Fruit fly (Drosophila melanogaster) whole organism, embryonic: ENCODE data around the gene MCTS1.

Source experiments
- Aef1 ChIP-seq: fragments of 200-800 bp; sonication (Bioruptor generic); IDR thresholded peaks from 3 replicates; pipeline ENCODE4 v1.3.6; 2022; ENCODE audit warnings: missing biosample characterization, missing genetic modification characterization
- CG10209 ChIP-seq: fragments of 200-800 bp; sonication (Bioruptor generic); optimal IDR thresholded peaks from 3 replicates; lab custom pipeline; 2017; ENCODE audit warnings: missing biosample characterization, mild to moderate bottlenecking, missing genetic modification characterization, missing genetic modification reagents
- CG10366 ChIP-seq: fragments of 200-800 bp; sonication (Bioruptor generic); IDR thresholded peaks from 2 replicates; pipeline ENCODE4 v1.3.6; 2022; ENCODE audit warnings: missing biosample characterization, missing genetic modification characterization
- CG12155 ChIP-seq: fragments of 200-800 bp; sonication (Bioruptor generic); optimal IDR thresholded peaks from 3 replicates; lab custom pipeline; 2016; ENCODE audit warnings: missing biosample characterization, missing genetic modification characterization
- CG12942 ChIP-seq: fragments of 200-800 bp; sonication (Bioruptor generic); optimal IDR thresholded peaks from 3 replicates; lab custom pipeline; 2016; ENCODE audit warnings: missing biosample characterization, missing genetic modification characterization
- CG14050 ChIP-seq: fragments of 200-800 bp; sonication (Bioruptor generic); IDR thresholded peaks from 3 replicates; pipeline ENCODE4 v1.3.6; 2022; ENCODE audit warnings: missing biosample characterization, missing genetic modification characterization
- CG14441 ChIP-seq: fragments of 200-800 bp; sonication (Bioruptor generic); IDR thresholded peaks from 2 replicates; pipeline ENCODE4 v1.3.6; 2022; ENCODE audit warnings: missing biosample characterization, missing genetic modification characterization
- CG1529 ChIP-seq: fragments of 200-800 bp; sonication (Bioruptor generic); optimal IDR thresholded peaks from 3 replicates; lab custom pipeline; 2018; ENCODE audit warnings: missing biosample characterization, missing genetic modification characterization
- CG1602 ChIP-seq: fragments of 200-800 bp; sonication (Bioruptor generic); optimal IDR thresholded peaks from 3 replicates; lab custom pipeline; 2016; ENCODE audit warnings: missing biosample characterization, missing genetic modification characterization
- CG17802 ChIP-seq: fragments of 200-800 bp; sonication (Bioruptor generic); optimal IDR thresholded peaks from 2 replicates; lab custom pipeline; 2018; ENCODE audit warnings: missing biosample characterization, mild to moderate bottlenecking, missing genetic modification characterization, moderate library complexity
- CG17829 ChIP-seq: fragments of 200-800 bp; optimal IDR thresholded peaks from 2 replicates; lab custom pipeline; 2019; ENCODE audit warnings: missing biosample characterization, mild to moderate bottlenecking, missing genetic modification characterization, moderate library complexity
- CG2116 ChIP-seq: fragments of 200-800 bp; sonication (Bioruptor generic); optimal IDR thresholded peaks from 3 replicates; lab custom pipeline; 2018; ENCODE audit warnings: missing biosample characterization, mild to moderate bottlenecking, missing genetic modification characterization
- CG2120 ChIP-seq: fragments of 200-800 bp; sonication (Bioruptor generic); optimal IDR thresholded peaks from 3 replicates; lab custom pipeline; 2016; ENCODE audit warnings: missing biosample characterization, missing genetic modification characterization
- CG2712 ChIP-seq: fragments of 200-800 bp; optimal IDR thresholded peaks from 3 replicates; lab custom pipeline; 2019; ENCODE audit warnings: missing biosample characterization, mild to moderate bottlenecking, missing genetic modification characterization, moderate library complexity
- CG31224 ChIP-seq: fragments of 200-800 bp; sonication (Bioruptor generic); IDR thresholded peaks from 2 replicates; pipeline ENCODE4 v1.3.6; 2022; ENCODE audit warnings: missing biosample characterization, missing genetic modification characterization
- CG32772 ChIP-seq: fragments of 200-800 bp; sonication (Bioruptor generic); IDR thresholded peaks from 2 replicates; pipeline ENCODE4 v1.3.6; 2022; ENCODE audit warnings: missing biosample characterization, missing genetic modification characterization
- CG4282 ChIP-seq: fragments of 200-800 bp; sonication (Bioruptor generic); optimal IDR thresholded peaks from 2 replicates; lab custom pipeline; 2016; ENCODE audit warnings: missing biosample characterization, missing genetic modification characterization
- CG4404 ChIP-seq: fragments of 200-800 bp; sonication (Bioruptor generic); IDR thresholded peaks from 2 replicates; pipeline ENCODE4 v1.3.6; 2022; ENCODE audit warnings: missing biosample characterization, missing genetic modification characterization
- CG4730 ChIP-seq: fragments of 200-800 bp; sonication (Bioruptor generic); IDR thresholded peaks from 2 replicates; pipeline ENCODE4 v1.3.6; 2022; ENCODE audit warnings: missing biosample characterization, missing genetic modification characterization
- CG5180 ChIP-seq: fragments of 200-800 bp; sonication (Bioruptor generic); optimal IDR thresholded peaks from 3 replicates; lab custom pipeline; 2017; ENCODE audit warnings: missing biosample characterization, missing genetic modification characterization, mild to moderate bottlenecking, moderate library complexity, missing genetic modification reagents
- CG5953 ChIP-seq: fragments of 200-800 bp; sonication (Bioruptor generic); IDR thresholded peaks from 2 replicates; pipeline ENCODE4 v1.3.6; 2022; ENCODE audit warnings: missing biosample characterization, missing genetic modification characterization
- CG6854 ChIP-seq: fragments of 200-800 bp; sonication (Bioruptor generic); optimal IDR thresholded peaks from 3 replicates; lab custom pipeline; 2017; ENCODE audit warnings: missing biosample characterization, mild to moderate bottlenecking, missing genetic modification characterization
- CG7786 ChIP-seq: fragments of 200-800 bp; sonication (Bioruptor generic); optimal IDR thresholded peaks from 2 replicates; lab custom pipeline; 2016; ENCODE audit warnings: missing biosample characterization, missing genetic modification characterization
- D19B ChIP-seq: fragments of 200-800 bp; sonication (Bioruptor generic); optimal IDR thresholded peaks from 2 replicates; lab custom pipeline; 2017; ENCODE audit warnings: missing biosample characterization, mild to moderate bottlenecking, missing genetic modification characterization
- Dref ChIP-seq: fragments of 200-800 bp; sonication (Bioruptor generic); IDR thresholded peaks from 2 replicates; pipeline ENCODE4 v1.3.6; 2022; ENCODE audit warnings: missing biosample characterization, missing genetic modification characterization
- HLH3B ChIP-seq: fragments of 200-800 bp; sonication (Bioruptor generic); IDR thresholded peaks from 2 replicates; pipeline ENCODE4 v1.3.6; 2022; ENCODE audit warnings: missing biosample characterization, missing genetic modification characterization
- HmgD ChIP-seq: fragments of 200-800 bp; sonication (Bioruptor generic); optimal IDR thresholded peaks from 3 replicates; lab custom pipeline; 2016; ENCODE audit warnings: missing biosample characterization, missing genetic modification characterization
- MBD-R2 ChIP-seq: fragments of 200-800 bp; sonication (Bioruptor generic); IDR thresholded peaks from 2 replicates; pipeline ENCODE4 v1.3.6; 2022; ENCODE audit warnings: missing biosample characterization, missing genetic modification characterization
- Nf-YA ChIP-seq: fragments of 200-800 bp; sonication (Bioruptor generic); IDR thresholded peaks from 2 replicates; pipeline ENCODE4 v1.3.6; 2022; ENCODE audit warnings: missing biosample characterization, missing genetic modification characterization
- Taf1 ChIP-seq: fragments of 200-800 bp; sonication (Bioruptor generic); IDR thresholded peaks from 2 replicates; pipeline ENCODE4 v1.3.6; 2022; ENCODE audit warnings: missing biosample characterization, missing genetic modification characterization
- btn ChIP-seq: fragments of 200-800 bp; sonication (Bioruptor generic); optimal IDR thresholded peaks from 2 replicates; lab custom pipeline; 2016; ENCODE audit warnings: missing biosample characterization, missing genetic modification characterization
- cas ChIP-seq: fragments of 200-800 bp; sonication (Bioruptor generic); IDR thresholded peaks from 2 replicates; pipeline ENCODE4 v1.3.6; 2022; ENCODE audit warnings: missing biosample characterization, missing genetic modification characterization
- cato ChIP-seq: fragments of 200-800 bp; sonication (Bioruptor generic); optimal IDR thresholded peaks from 2 replicates; lab custom pipeline; 2016; ENCODE audit warnings: missing biosample characterization, missing genetic modification characterization, borderline replicate concordance
- fd64A ChIP-seq: fragments of 200-800 bp; sonication (Bioruptor generic); optimal IDR thresholded peaks from 3 replicates; lab custom pipeline; 2018; ENCODE audit warnings: missing biosample characterization, mild to moderate bottlenecking, missing genetic modification characterization
- fd96Cb ChIP-seq: fragments of 200-800 bp; sonication (Bioruptor generic); optimal IDR thresholded peaks from 2 replicates; lab custom pipeline; 2018; ENCODE audit warnings: missing biosample characterization, mild to moderate bottlenecking, missing genetic modification characterization, moderate library complexity
- gem ChIP-seq: fragments of 200-800 bp; sonication (Bioruptor generic); optimal IDR thresholded peaks from 2 replicates; lab custom pipeline; 2019; ENCODE audit warnings: missing biosample characterization, mild to moderate bottlenecking, missing genetic modification characterization, moderate library complexity
- gro ChIP-seq: fragments of 200-800 bp; sonication (Bioruptor generic); optimal IDR thresholded peaks from 2 replicates; lab custom pipeline; 2016; ENCODE audit warnings: missing biosample characterization, missing genetic modification characterization
- hbn ChIP-seq: fragments of 200-800 bp; sonication (Bioruptor generic); IDR thresholded peaks from 2 replicates; pipeline ENCODE4 v1.3.6; 2022; ENCODE audit warnings: missing biosample characterization, missing genetic modification characterization; ENCODE audit not compliant: partially characterized antibody
- klu ChIP-seq: fragments of 200-800 bp; sonication (Bioruptor generic); IDR thresholded peaks from 2 replicates; pipeline ENCODE4 v1.3.6; 2022; ENCODE audit warnings: missing biosample characterization, missing genetic modification characterization
- lbe ChIP-seq: fragments of 200-800 bp; sonication (Bioruptor generic); optimal IDR thresholded peaks from 2 replicates; lab custom pipeline; 2016; ENCODE audit warnings: missing biosample characterization, mild to moderate bottlenecking, missing genetic modification characterization
- lmd ChIP-seq: fragments of 200-800 bp; sonication (Bioruptor generic); IDR thresholded peaks from 2 replicates; pipeline ENCODE4 v1.3.6; 2022; ENCODE audit warnings: missing biosample characterization, missing genetic modification characterization
- luna ChIP-seq: fragments of 200-800 bp; sonication (Bioruptor generic); optimal IDR thresholded peaks from 2 replicates; lab custom pipeline; 2016; ENCODE audit warnings: missing biosample characterization, missing genetic modification characterization
- nerfin-1 ChIP-seq: fragments of 200-800 bp; sonication (Bioruptor generic); optimal IDR thresholded peaks from 3 replicates; lab custom pipeline; 2019; ENCODE audit warnings: missing biosample characterization, mild to moderate bottlenecking, missing genetic modification characterization, moderate library complexity
- pan ChIP-seq, 4 experiments: fragments of >200 bp in 3 of 4; fragments of 200-800 bp in 1 of 4; sonication (Bioruptor generic) in 1 of 4; optimal IDR thresholded peaks in 3 of 4; IDR thresholded peaks in 1 of 4; 2 replicates each; pipeline versions ENCODE4 v1.3.6 to Lab custom; 2017 to 2022; ENCODE audit warnings: missing biosample characterization in 2 of 4, missing genetic modification characterization in 2 of 4, mixed read lengths in 1 of 4
- sd ChIP-seq: fragments of 200-800 bp; sonication (Bioruptor generic); optimal IDR thresholded peaks from 3 replicates; lab custom pipeline; 2018; ENCODE audit warnings: missing biosample characterization, mild to moderate bottlenecking, missing genetic modification characterization, moderate library complexity
- shn ChIP-seq: fragments of 200-800 bp; sonication (Bioruptor generic); optimal IDR thresholded peaks from 3 replicates; lab custom pipeline; 2016; ENCODE audit warnings: missing biosample characterization, missing genetic modification characterization
- sqz ChIP-seq: fragments of 200-800 bp; sonication (Bioruptor generic); optimal IDR thresholded peaks from 3 replicates; lab custom pipeline; 2018; ENCODE audit warnings: missing biosample characterization, mild to moderate bottlenecking, missing genetic modification characterization
- tin ChIP-seq: fragments of 200-800 bp; sonication (Bioruptor generic); optimal IDR thresholded peaks from 3 replicates; lab custom pipeline; 2016; ENCODE audit warnings: missing biosample characterization, missing genetic modification characterization
- trem ChIP-seq: fragments of 200-800 bp; optimal IDR thresholded peaks from 3 replicates; lab custom pipeline; 2019; ENCODE audit warnings: missing biosample characterization, mild to moderate bottlenecking, missing genetic modification characterization, moderate library complexity
- wek ChIP-seq: fragments of 200-800 bp; sonication (Bioruptor generic); optimal IDR thresholded peaks from 3 replicates; lab custom pipeline; 2018; ENCODE audit warnings: missing biosample characterization, mild to moderate bottlenecking, missing genetic modification characterization, moderate library complexity
- zfh1 ChIP-seq: fragments of 200-800 bp; sonication (Bioruptor generic); IDR thresholded peaks from 3 replicates; pipeline ENCODE4 v1.3.6; 2022; ENCODE audit warnings: missing biosample characterization, missing genetic modification characterization

MCTS1 gene

dm6 chrX:6031692-6032091 is 6.0 kb upstream of the MCTS1 start (continued):
- TF ChIP-seq HLH3B (GFP tag; lab: Robert Waterston, UW) (peak; percentile 85), CG10209 (GFP tag; lab: Kevin White, UChicago) (peak; percentile 74), CG2116 (peak; percentile 11), sd (tag; lab: Kevin White, UChicago) (peak; percentile 19), fd96Cb (tag; lab: Kevin White, UChicago) (peak; percentile 75), CG4730 (GFP tag; lab: Robert Waterston, UW) (0 out of 2 replicates have a peak, but pooled peaks have one; percentile 51), pan (optimal IDR thresholded peaks at IDR 0.05; lab: Kevin White, UChicago) (no peak), pan (GFP tag; optimal IDR thresholded peaks at IDR 0.05 in 1 of 2, IDR thresholded peaks at IDR 0.05 in 1 of 2) (peak in 1 of 2 experiments; percentile 82), CG7786 (peak; percentile 66), hbn (no peak), shn (GFP tag; lab: Kevin White, UChicago) (peak; percentile 60), Aef1 (GFP tag; lab: Robert Waterston, UW) (peak; percentile 57), zfh1 (GFP tag; lab: Robert Waterston, UW) (peak; percentile 85), CG14050 (GFP tag; lab: Robert Waterston, UW) (peak; percentile 56), MBD-R2 (GFP tag; lab: Robert Waterston, UW) (peak; percentile 40; the same call in 1 of the 2 replicates), CG5180 (peak; percentile 67), trem (peak; percentile 71), CG1529 (GFP tag; lab: Kevin White, UChicago) (peak; percentile 65), CG4404 (peak; percentile 80), CG12155 (peak; percentile 42), gem (tag; lab: Kevin White, UChicago) (peak; percentile 86), luna (GFP tag; lab: Kevin White, UChicago) (no peak), wek (GFP tag; lab: Kevin White, UChicago) (peak; percentile 62), sqz (GFP tag; lab: Kevin White, UChicago) (peak; percentile 47), cato (peak; percentile 30), cas (GFP tag; lab: Robert Waterston, UW) (no peak), Nf-YA (GFP tag; lab: Robert Waterston, UW) (peak; percentile 43; the same call in 1 of the 2 replicates), CG1602 (GFP tag; lab: Kevin White, UChicago) (peak; percentile 77), fd64A (GFP tag; lab: Kevin White, UChicago) (peak; percentile 44), gro (peak; percentile 51), CG2712 (tag; lab: Kevin White, UChicago) (peak; percentile 82), lmd (GFP tag; lab: Robert Waterston, UW) (peak; percentile 73), CG31224 (GFP tag; lab: Robert Waterston, UW) (peak; percentile 51), D19B (GFP tag; lab: Kevin White, UChicago) (no peak), Dref (GFP tag; lab: Robert Waterston, UW) (no peak), tin (GFP tag; lab: Kevin White, UChicago) (peak; percentile 82), CG17802 (peak; percentile 38), lbe (no peak), btn (GFP tag; lab: Kevin White, UChicago) (peak; percentile 83), HmgD (GFP tag; lab: Kevin White, UChicago) (peak; percentile 37), CG2120 (GFP tag; lab: Kevin White, UChicago) (peak; percentile 77), CG17829 (peak; percentile 82), CG14441 (GFP tag; lab: Robert Waterston, UW) (peak; percentile 72), CG5953 (GFP tag; lab: Robert Waterston, UW) (peak; percentile 57), CG32772 (GFP tag; lab: Robert Waterston, UW) (peak; percentile 60; the same call in 1 of the 2 replicates), nerfin-1 (tag; lab: Kevin White, UChicago) (peak; percentile 78), CG6854 (GFP tag; lab: Kevin White, UChicago) (peak; percentile 62), klu (GFP tag; lab: Robert Waterston, UW) (0 out of 2 replicates have a peak, but pooled peaks have one; percentile 19), Taf1 (GFP tag; lab: Robert Waterston, UW) (0 out of 2 replicates have a peak, but pooled peaks have one; percentile 27), CG4282 (GFP tag; lab: Kevin White, UChicago) (peak; percentile 28), CG12942 (GFP tag; lab: Kevin White, UChicago) (peak; percentile 56), CG10366 (GFP tag; lab: Robert Waterston, UW) (peak; percentile 56)
